Fruit fly (Drosophila melanogaster): ENCODE data around the gene Bub3.

Bub3 gene

dm6 chr3R:29675333-29675732 is at the start of gene Bub3, which contains the start of gene Cap-D2:
Gene Bub3 (minus strand): TSS chr3R:29675421.
Gene Cap-D2 (plus strand): TSS chr3R:29675651.
- TF ChIP-seq CG17801 (GFP tag; optimal IDR thresholded peaks at IDR 0.05; ENCODE audit: partially characterized antibody): peak; percentile 71

dm6 chr3R:29724745-29725144 is 49.5 kb upstream of the Bub3 start, which contains the start of the genes Naa40 and CG18731:
Gene Naa40 (minus strand): TSS chr3R:29724950.
Gene CG18731 (plus strand): TSS chr3R:29725027.
- TF ChIP-seq CG17801 (GFP tag; optimal IDR thresholded peaks at IDR 0.05; ENCODE audit: partially characterized antibody): no peak

dm6 chr3R:29723048-29723656 is 47.9 kb upstream of the Bub3 start, which contains the start of gene Pcd:
Gene Pcd (plus strand): TSS chr3R:29723163.
- peak; percentile 44 for TF ChIP-seq CG17801 (GFP tag; optimal IDR thresholded peaks at IDR 0.05; ENCODE audit: partially characterized antibody)

- no peak for TF ChIP-seq CG17801 (GFP tag; optimal IDR thresholded peaks at IDR 0.05; ENCODE audit: partially characterized antibody)
Measured at dm6 chr3R:29722238-29722637, 47.0 kb upstream of the Bub3 start, which contains the start of gene CG34296. Gene CG34296 (plus strand): TSS chr3R:29722538.

dm6 chr3R:29718363-29718762 is 43.1 kb upstream of the Bub3 start, which contains the start of gene CG15506:
Gene CG15506 (plus strand): TSS chr3R:29718663.
- no peak for TF ChIP-seq CG17801 (GFP tag; optimal IDR thresholded peaks at IDR 0.05; ENCODE audit: partially characterized antibody)

- TF ChIP-seq CG17801 (GFP tag; optimal IDR thresholded peaks at IDR 0.05; ENCODE audit: partially characterized antibody): no peak
Measured at dm6 chr3R:29717519-29717918, 42.3 kb upstream of the Bub3 start.

- no peak for TF ChIP-seq CG17801 (GFP tag; optimal IDR thresholded peaks at IDR 0.05; ENCODE audit: partially characterized antibody)
Measured at dm6 chr3R:29716782-29717317, 41.6 kb upstream of the Bub3 start, which contains the start of gene Obp99b. Gene Obp99b (minus strand): TSS chr3R:29716896.

- TF ChIP-seq CG17801 (GFP tag; optimal IDR thresholded peaks at IDR 0.05; ENCODE audit: partially characterized antibody): no peak
Measured at dm6 chr3R:29716043-29716781, 41.0 kb upstream of the Bub3 start.

- TF ChIP-seq CG17801 (GFP tag; optimal IDR thresholded peaks at IDR 0.05; ENCODE audit: partially characterized antibody): no peak
Measured at dm6 chr3R:29715277-29715676, 40.1 kb upstream of the Bub3 start, which contains the start of gene Dup99B. Gene Dup99B (minus strand): TSS chr3R:29715377.

dm6 chr3R:29714314-29714713 is 39.1 kb upstream of the Bub3 start, which contains the start of gene Obp99d:
Gene Obp99d (plus strand): TSS chr3R:29714505.
- no peak for TF ChIP-seq CG17801 (GFP tag; optimal IDR thresholded peaks at IDR 0.05; ENCODE audit: partially characterized antibody)

- no peak for TF ChIP-seq CG17801 (GFP tag; optimal IDR thresholded peaks at IDR 0.05; ENCODE audit: partially characterized antibody)
Measured at dm6 chr3R:29711434-29711833, 36.2 kb upstream of the Bub3 start.

dm6 chr3R:29708322-29708721 is 33.1 kb upstream of the Bub3 start:
- TF ChIP-seq CG17801 (GFP tag; optimal IDR thresholded peaks at IDR 0.05; ENCODE audit: partially characterized antibody): no peak

dm6 chr3R:29707258-29707657 is 32.0 kb upstream of the Bub3 start:
- no peak for TF ChIP-seq CG17801 (GFP tag; optimal IDR thresholded peaks at IDR 0.05; ENCODE audit: partially characterized antibody)

- no peak for TF ChIP-seq CG17801 (GFP tag; optimal IDR thresholded peaks at IDR 0.05; ENCODE audit: partially characterized antibody)
Measured at dm6 chr3R:29705789-29706303, 30.6 kb upstream of the Bub3 start.

dm6 chr3R:29704557-29704956 is 29.3 kb upstream of the Bub3 start:
- no peak for TF ChIP-seq CG17801 (GFP tag; optimal IDR thresholded peaks at IDR 0.05; ENCODE audit: partially characterized antibody)

Measured in ovary, adult (tissue).